Fruit fly (Drosophila melanogaster) whole organism, embryonic: Measurements from ENCODE around the gene CG32984.

Source experiments
- Adf1 ChIP-seq: fragments of 200-800 bp; sonication (Bioruptor generic); IDR thresholded peaks from 2 replicates; pipeline ENCODE4 v1.3.6; 2022; ENCODE audit warnings: missing biosample characterization, missing genetic modification characterization
- Atf6 ChIP-seq: fragments of 200-800 bp; sonication (Bioruptor generic); IDR thresholded peaks from 2 replicates; pipeline ENCODE4 v1.3.6; 2022; ENCODE audit warnings: missing biosample characterization, missing genetic modification characterization
- CG10565 ChIP-seq: fragments of 200-800 bp; sonication (Bioruptor generic); optimal IDR thresholded peaks from 3 replicates; lab custom pipeline; 2016; ENCODE audit warnings: missing biosample characterization, mild to moderate bottlenecking, missing genetic modification characterization
- CG10979 ChIP-seq: fragments of 200-800 bp; sonication (Bioruptor generic); optimal IDR thresholded peaks from 2 replicates; lab custom pipeline; 2018; ENCODE audit warnings: missing biosample characterization, mild to moderate bottlenecking, missing genetic modification characterization, moderate library complexity
- CG11247 ChIP-seq: fragments of 200-800 bp; sonication (Bioruptor generic); IDR thresholded peaks from 2 replicates; pipeline ENCODE4 v1.3.6; 2022; ENCODE audit warnings: missing biosample characterization, missing genetic modification characterization
- CG13894 ChIP-seq: fragments of 200-800 bp; sonication (Bioruptor generic); optimal IDR thresholded peaks from 3 replicates; lab custom pipeline; 2018; ENCODE audit warnings: missing biosample characterization, mild to moderate bottlenecking, missing genetic modification characterization, moderate library complexity
- CG15269 ChIP-seq: fragments of 200-800 bp; sonication (Bioruptor generic); optimal IDR thresholded peaks from 2 replicates; lab custom pipeline; 2018; ENCODE audit warnings: missing biosample characterization, mild to moderate bottlenecking, missing genetic modification characterization, moderate library complexity
- CG1529 ChIP-seq: fragments of 200-800 bp; sonication (Bioruptor generic); optimal IDR thresholded peaks from 3 replicates; lab custom pipeline; 2018; ENCODE audit warnings: missing biosample characterization, missing genetic modification characterization
- CG17912 ChIP-seq: fragments of 200-800 bp; sonication (Bioruptor generic); optimal IDR thresholded peaks from 2 replicates; lab custom pipeline; 2018; ENCODE audit warnings: missing biosample characterization, mild to moderate bottlenecking, missing genetic modification characterization
- CG18262 ChIP-seq: fragments of 200-800 bp; optimal IDR thresholded peaks from 3 replicates; lab custom pipeline; 2019; ENCODE audit warnings: missing biosample characterization, mild to moderate bottlenecking, missing genetic modification characterization, moderate library complexity
- CG30020 ChIP-seq: fragments of 200-800 bp; optimal IDR thresholded peaks from 2 replicates; lab custom pipeline; 2019; ENCODE audit warnings: missing biosample characterization, mild to moderate bottlenecking, missing genetic modification characterization, moderate library complexity
- CG30431 ChIP-seq: fragments of 200-800 bp; sonication (Bioruptor generic); optimal IDR thresholded peaks from 2 replicates; lab custom pipeline; 2017; ENCODE audit warnings: missing biosample characterization, missing genetic modification characterization
- CG32772 ChIP-seq: fragments of 200-800 bp; sonication (Bioruptor generic); IDR thresholded peaks from 2 replicates; pipeline ENCODE4 v1.3.6; 2022; ENCODE audit warnings: missing biosample characterization, missing genetic modification characterization
- CG4328 ChIP-seq: fragments of 200-800 bp; sonication (Bioruptor generic); optimal IDR thresholded peaks from 3 replicates; lab custom pipeline; 2017; ENCODE audit warnings: missing biosample characterization, missing genetic modification reagents, missing genetic modification characterization
- CG6654 ChIP-seq: fragments of 200-800 bp; sonication (Bioruptor generic); optimal IDR thresholded peaks from 2 replicates; lab custom pipeline; 2017; ENCODE audit warnings: missing biosample characterization, mild to moderate bottlenecking, missing genetic modification characterization
- CG7271 ChIP-seq: fragments of 200-800 bp; sonication (Bioruptor generic); optimal IDR thresholded peaks from 2 replicates; lab custom pipeline; 2018; ENCODE audit warnings: missing biosample characterization, mild to moderate bottlenecking, missing genetic modification characterization, moderate library complexity
- CG8281 ChIP-seq: fragments of 200-800 bp; sonication (Bioruptor generic); optimal IDR thresholded peaks from 2 replicates; lab custom pipeline; 2018; ENCODE audit warnings: missing biosample characterization, mild to moderate bottlenecking, missing genetic modification characterization, moderate library complexity
- CG9932 ChIP-seq: fragments of 200-800 bp; sonication (Bioruptor generic); IDR thresholded peaks from 2 replicates; pipeline ENCODE4 v1.3.6; 2022; ENCODE audit warnings: missing biosample characterization, missing genetic modification characterization
- D ChIP-seq, 2 experiments: fragments of 200-800 bp in 1 of 2; fragments of >200 bp in 1 of 2; sonication (Bioruptor generic) in 1 of 2; optimal IDR thresholded peaks; 2 replicates in 1 of 2; 3 replicates in 1 of 2; lab custom pipeline; 2017; ENCODE audit warnings: mild to moderate bottlenecking in 1 of 2, missing biosample characterization in 1 of 2, missing genetic modification characterization in 1 of 2, missing genetic modification reagents in 1 of 2
- Ets65A ChIP-seq: fragments of 200-800 bp; sonication (Bioruptor generic); peaks from one replicate; lab custom pipeline; 2016; ENCODE audit warnings: missing biosample characterization, missing genetic modification characterization
- GATAe ChIP-seq: fragments of 200-800 bp; sonication (Bioruptor generic); conservative IDR thresholded peaks from 2 replicates; pipeline ENCODE4 v1.3.6; 2022; ENCODE audit warnings: missing biosample characterization, missing genetic modification characterization
- Lim3 ChIP-seq: fragments of 200-800 bp; sonication (Bioruptor generic); IDR thresholded peaks from 2 replicates; pipeline ENCODE4 v1.3.6; 2022; ENCODE audit warnings: missing biosample characterization, missing genetic modification characterization
- MESR4 ChIP-seq: fragments of 200-800 bp; sonication (Bioruptor generic); optimal IDR thresholded peaks from 2 replicates; lab custom pipeline; 2018; ENCODE audit warnings: missing biosample characterization, mild to moderate bottlenecking, missing genetic modification characterization, moderate library complexity
- Optix ChIP-seq: fragments of 200-800 bp; sonication (Bioruptor generic); IDR thresholded peaks from 3 replicates; pipeline ENCODE4 v1.3.6; 2022; ENCODE audit warnings: missing biosample characterization, missing genetic modification characterization
- Ptx1 ChIP-seq: fragments of 200-800 bp; sonication (Bioruptor generic); IDR thresholded peaks from 2 replicates; pipeline ENCODE4 v1.3.6; 2022; ENCODE audit warnings: missing biosample characterization, missing genetic modification characterization
- Rfx ChIP-seq: fragments of 200-800 bp; sonication (Bioruptor generic); IDR thresholded peaks from 2 replicates; pipeline ENCODE4 v1.3.6; 2022; ENCODE audit warnings: missing biosample characterization, missing genetic modification characterization
- Sox100B ChIP-seq: fragments of 200-800 bp; sonication (Bioruptor generic); optimal IDR thresholded peaks from 3 replicates; lab custom pipeline; 2018; ENCODE audit warnings: missing biosample characterization, mild to moderate bottlenecking, missing genetic modification characterization
- Ssrp ChIP-seq: fragments of 200-800 bp; sonication (Bioruptor generic); optimal IDR thresholded peaks from 2 replicates; lab custom pipeline; 2018; ENCODE audit warnings: missing biosample characterization, mild to moderate bottlenecking, missing genetic modification characterization, moderate library complexity
- bowl ChIP-seq: fragments of 200-800 bp; sonication (Bioruptor generic); IDR thresholded peaks from 2 replicates; pipeline ENCODE4 v1.3.6; 2022; ENCODE audit warnings: missing biosample characterization, missing genetic modification characterization
- cad ChIP-seq: fragments of >200 bp; optimal IDR thresholded peaks from 2 replicates; lab custom pipeline; 2017; ENCODE audit warnings: missing biosample characterization, missing genetic modification characterization
- cato ChIP-seq: fragments of 200-800 bp; sonication (Bioruptor generic); optimal IDR thresholded peaks from 2 replicates; lab custom pipeline; 2016; ENCODE audit warnings: missing biosample characterization, missing genetic modification characterization, borderline replicate concordance
- cg ChIP-seq: fragments of 200-800 bp; sonication (Bioruptor generic); optimal IDR thresholded peaks from 3 replicates; lab custom pipeline; 2019; ENCODE audit warnings: missing biosample characterization, mild to moderate bottlenecking, missing genetic modification characterization, moderate library complexity
- crp ChIP-seq, 2 experiments: fragments of 200-800 bp; sonication (Bioruptor generic); optimal IDR thresholded peaks; 2 replicates in 1 of 2; 3 replicates in 1 of 2; lab custom pipeline; 2017; ENCODE audit warnings: missing biosample characterization in 2 of 2, missing genetic modification characterization in 2 of 2, mild to moderate bottlenecking in 1 of 2, moderate library complexity in 1 of 2
- dati ChIP-seq: fragments of 200-800 bp; sonication (Bioruptor generic); IDR thresholded peaks from 2 replicates; pipeline ENCODE4 v1.3.6; 2022; ENCODE audit warnings: missing biosample characterization, missing genetic modification characterization
- fd64A ChIP-seq: fragments of 200-800 bp; sonication (Bioruptor generic); optimal IDR thresholded peaks from 3 replicates; lab custom pipeline; 2018; ENCODE audit warnings: missing biosample characterization, mild to moderate bottlenecking, missing genetic modification characterization
- grn ChIP-seq: fragments of 200-800 bp; sonication (Bioruptor generic); optimal IDR thresholded peaks from 3 replicates; lab custom pipeline; 2017; ENCODE audit warnings: missing biosample characterization, missing genetic modification characterization
- kay ChIP-seq: fragments of 200-800 bp; sonication (Bioruptor generic); optimal IDR thresholded peaks from 2 replicates; lab custom pipeline; 2016; ENCODE audit warnings: missing biosample characterization, missing genetic modification characterization
- ken ChIP-seq: fragments of 200-800 bp; sonication (Bioruptor generic); IDR thresholded peaks from 3 replicates; pipeline ENCODE4 v1.3.6; 2022; ENCODE audit warnings: missing biosample characterization, missing genetic modification characterization
- lilli ChIP-seq: fragments of 200-800 bp; sonication (Bioruptor generic); optimal IDR thresholded peaks from 3 replicates; lab custom pipeline; 2016; ENCODE audit warnings: missing biosample characterization, missing genetic modification characterization
- lola ChIP-seq, 3 experiments: fragments of >200 bp in 2 of 3; fragments of 200-800 bp in 1 of 3; sonication (Bioruptor generic) in 1 of 3; optimal IDR thresholded peaks; 2 replicates each; lab custom pipeline; 2017 to 2019; ENCODE audit warnings: missing biosample characterization in 3 of 3, missing genetic modification characterization in 3 of 3, mild to moderate bottlenecking in 1 of 3, moderate library complexity in 1 of 3
- nerfin-1 ChIP-seq: fragments of 200-800 bp; sonication (Bioruptor generic); optimal IDR thresholded peaks from 3 replicates; lab custom pipeline; 2019; ENCODE audit warnings: missing biosample characterization, mild to moderate bottlenecking, missing genetic modification characterization, moderate library complexity
- org-1 ChIP-seq: fragments of 200-800 bp; sonication (Bioruptor generic); optimal IDR thresholded peaks from 2 replicates; lab custom pipeline; 2017; ENCODE audit warnings: missing biosample characterization, missing genetic modification characterization
- pfk ChIP-seq: fragments of 200-800 bp; sonication (Bioruptor generic); optimal IDR thresholded peaks from 2 replicates; lab custom pipeline; 2018; ENCODE audit warnings: missing biosample characterization, mild to moderate bottlenecking, missing genetic modification characterization, moderate library complexity
- pho ChIP-seq: fragments of 200-800 bp; sonication (Bioruptor generic); optimal IDR thresholded peaks from 2 replicates; lab custom pipeline; 2016; ENCODE audit warnings: missing biosample characterization, missing genetic modification characterization
- pzg ChIP-seq: fragments of 200-800 bp; sonication (Bioruptor generic); optimal IDR thresholded peaks from 3 replicates; lab custom pipeline; 2018; ENCODE audit warnings: missing biosample characterization, mild to moderate bottlenecking, missing genetic modification characterization, moderate library complexity
- tio ChIP-seq: fragments of 200-800 bp; sonication (Bioruptor generic); optimal IDR thresholded peaks from 2 replicates; lab custom pipeline; 2017; ENCODE audit warnings: missing biosample characterization, missing genetic modification characterization, inconsistent platforms
- vfl ChIP-seq: fragments of 200-800 bp; sonication (Bioruptor generic); optimal IDR thresholded peaks from 2 replicates; lab custom pipeline; 2016; ENCODE audit warnings: missing biosample characterization, missing genetic modification characterization
- zfh1 ChIP-seq: fragments of 200-800 bp; sonication (Bioruptor generic); IDR thresholded peaks from 3 replicates; pipeline ENCODE4 v1.3.6; 2022; ENCODE audit warnings: missing biosample characterization, missing genetic modification characterization

Gene CG32984

DNA sequence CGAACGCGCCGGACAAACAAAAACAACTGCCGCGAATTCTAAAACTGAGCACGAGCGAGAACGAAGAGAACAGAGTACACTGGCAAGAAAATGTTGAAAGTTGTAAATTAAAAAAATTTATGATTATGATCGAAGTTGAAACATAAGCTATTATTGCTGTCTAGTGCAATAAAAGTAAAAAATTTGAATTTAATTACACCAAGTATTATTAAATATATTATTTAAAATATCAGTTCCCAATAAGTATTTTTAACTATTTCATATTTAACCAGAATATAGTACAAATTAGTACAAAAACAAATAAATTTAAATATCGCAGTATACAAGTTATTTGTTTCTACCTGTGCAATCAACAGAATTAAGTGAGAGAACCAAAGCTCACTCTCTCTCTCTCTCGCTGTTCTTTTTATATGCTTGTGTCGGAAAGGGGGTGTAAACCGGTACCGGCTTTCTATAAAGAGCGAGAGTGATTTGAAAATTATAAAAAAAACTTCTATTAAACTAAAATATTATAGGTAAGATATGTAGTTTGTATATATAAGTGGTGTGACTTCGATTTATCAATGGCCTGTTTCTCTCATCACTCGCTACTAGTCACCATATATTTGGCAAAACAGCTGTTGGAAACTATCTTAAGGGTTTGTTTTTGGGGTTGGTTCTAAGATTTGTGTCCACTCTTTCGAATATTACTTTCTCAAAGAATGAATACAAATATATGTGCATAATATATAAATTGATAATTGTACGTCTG lies 13.4 kb upstream of the CG32984 start, which contains the start of gene C1GalTA (continued):
- TF ChIP-seq CG4328 (GFP tag; lab: Kevin White, UChicago) (peak; percentile 96), lola (GFP tag; optimal IDR thresholded peaks at IDR 0.05; lab: Kevin White, UChicago) (peak in 1 of 3 experiments; percentile 98), Lim3 (no peak), ken (GFP tag; lab: Robert Waterston, UW) (peak; percentile 80), fd64A (GFP tag; lab: Kevin White, UChicago) (peak; percentile 65), bowl (GFP tag; lab: Robert Waterston, UW) (peak; percentile 86), cg (no peak), MESR4 (GFP tag; lab: Kevin White, UChicago) (peak; percentile 11), GATAe (GFP tag; lab: Robert Waterston, UW) (peak; percentile 91), crp (GFP tag; optimal IDR thresholded peaks at IDR 0.05; lab: Kevin White, UChicago) (peak in 1 of 2 experiments; percentile 66), nerfin-1 (tag; lab: Kevin White, UChicago) (peak; percentile 98), dati (GFP tag; lab: Robert Waterston, UW) (peak; percentile 64; the same call in 1 of the 2 replicates), CG6654 (GFP tag; lab: Kevin White, UChicago) (peak; percentile 85), cad (no peak), org-1 (GFP tag; lab: Kevin White, UChicago) (peak; percentile 95), CG32772 (peak; percentile 94), grn (peak; percentile 64), Sox100B (GFP tag; lab: Kevin White, UChicago) (peak; percentile 99), Ssrp (tag; lab: Kevin White, UChicago) (peak; percentile 98), CG17912 (peak; percentile 61), CG7271 (tag; lab: Kevin White, UChicago) (peak; percentile 97), tio (GFP tag; lab: Kevin White, UChicago) (peak; percentile 95), Rfx (GFP tag; lab: Robert Waterston, UW) (peak; percentile 94), CG10565 (GFP tag; lab: Kevin White, UChicago) (peak; percentile 26), CG10979 (peak; percentile 100), kay (peak; percentile 91), vfl (GFP tag; lab: Kevin White, UChicago) (peak; percentile 70), CG30020 (tag; lab: Kevin White, UChicago) (peak; percentile 92), pho (GFP tag; lab: Kevin White, UChicago) (peak; percentile 67), Atf6 (GFP tag; lab: Robert Waterston, UW) (peak; percentile 96), CG15269 (tag; lab: Kevin White, UChicago) (peak; percentile 99), Ptx1 (peak; percentile 98), zfh1 (peak; percentile 91), D (optimal IDR thresholded peaks at IDR 0.05; lab: Kevin White, UChicago) (no peak), D (GFP tag; optimal IDR thresholded peaks at IDR 0.05; lab: Kevin White, UChicago) (peak; percentile 97), CG11247 (GFP tag; lab: Robert Waterston, UW) (peak; percentile 93), CG13894 (tag; lab: Kevin White, UChicago) (peak; percentile 96), lilli (GFP tag; lab: Kevin White, UChicago) (peak; percentile 78), pfk (GFP tag; lab: Kevin White, UChicago) (no peak), Adf1 (GFP tag; lab: Robert Waterston, UW) (peak; percentile 80), CG1529 (GFP tag; lab: Kevin White, UChicago) (peak; percentile 95), cato (peak; percentile 91), Optix (GFP tag; lab: Robert Waterston, UW) (0 out of 3 replicates have a peak, but pooled peaks have one; percentile 62), CG8281 (peak; percentile 90), CG18262 (tag; lab: Kevin White, UChicago) (peak; percentile 100), pzg (GFP tag; lab: Kevin White, UChicago) (peak; percentile 6), Ets65A (GFP tag; lab: Kevin White, UChicago) (peak; percentile 94), CG30431 (peak; percentile 86), CG9932 (GFP tag; lab: Robert Waterston, UW) (peak; percentile 92)
